Fruit fly (Drosophila melanogaster) Kc167 (cell line): ENCODE results near the gene ast.

Experiments
- Sin3A ChIP-seq: fragments of >200 bp; optimal IDR thresholded peaks from 2 replicates; lab custom pipeline; 2018; ENCODE audit warnings: missing external identifiers
- insv ChIP-seq: fragments of >200 bp; optimal IDR thresholded peaks from 3 replicates; lab custom pipeline; 2018; ENCODE audit warnings: missing external identifiers
- psq ChIP-seq: fragments of >200 bp; optimal IDR thresholded peaks from 2 replicates; lab custom pipeline; 2017; ENCODE audit warnings: missing external identifiers

dm6 chr2L:1068004-1068403, 9.7 kb upstream of the ast start:
- TF ChIP-seq insv (lab: Kevin White, UChicago) (no peak), Sin3A (no peak), psq (lab: Kevin White, UChicago) (no peak)
